Worm (Caenorhabditis elegans): ENCODE results near the gene F09F9.3.

DNA sequence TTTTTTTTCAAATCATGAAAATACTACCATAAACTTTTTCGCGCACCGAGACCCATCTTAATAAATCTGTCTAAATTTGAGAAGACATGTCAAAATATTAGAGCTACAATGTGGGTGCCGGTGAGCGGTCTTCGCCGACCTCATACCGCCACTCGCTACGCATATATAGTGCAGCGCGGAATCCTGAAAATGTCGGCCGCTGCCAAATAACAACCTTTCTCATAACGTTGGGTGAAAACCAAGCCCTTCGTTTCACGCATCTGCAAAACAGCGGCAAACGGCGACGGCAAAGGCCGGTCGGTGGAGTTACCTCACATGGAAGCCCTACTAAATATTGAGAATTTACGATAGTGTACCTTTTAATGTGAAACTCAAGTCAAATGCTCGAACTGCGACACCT, 17.8 kb downstream of the F09F9.3 start:
- no peak for TF ChIP-seq scrt-1 (GFP tag; IDR thresholded peaks at IDR 0.05)
- no peak for TF ChIP-seq ama-1 (optimal IDR thresholded peaks at IDR 0.05)
- TF ChIP-seq aly-1 (tag; optimal IDR thresholded peaks at IDR 0.05), result no peak
- no peak for TF ChIP-seq hmbx-1 (tag; optimal IDR thresholded peaks at IDR 0.05)
- TF ChIP-seq hnd-1 (tag; optimal IDR thresholded peaks at IDR 0.05), result no peak
- no peak for TF ChIP-seq ceh-13 (GFP tag; optimal IDR thresholded peaks at IDR 0.05)
- no peak for TF ChIP-seq sea-1 (GFP tag; conservative IDR thresholded peaks at IDR 0.05)
- no peak for TF ChIP-seq tbx-37 (GFP tag; conservative IDR thresholded peaks at IDR 0.05)
